Fruit fly (Drosophila melanogaster): ENCODE data around the gene Atg4b.

Atg4b gene

dm6 chr3R:15309924-15310323, 46.8 kb downstream of the Atg4b start, which contains the start of gene Tm2 (continued):
- TF ChIP-seq psq (GFP tag; optimal IDR thresholded peaks at IDR 0.05), result no peak
- TF ChIP-seq D19A (tag; optimal IDR thresholded peaks at IDR 0.05), result no peak
- 0 out of 3 replicates have a peak, but pooled peaks have one; percentile 27 for TF ChIP-seq z (GFP tag; IDR thresholded peaks at IDR 0.05)
- TF ChIP-seq GATAe (GFP tag; conservative IDR thresholded peaks at IDR 0.05), result no peak
- TF ChIP-seq odd (GFP tag; optimal IDR thresholded peaks at IDR 0.05), result no peak

- TF ChIP-seq TFAM (GFP tag; optimal IDR thresholded peaks at IDR 0.05), result no peak
- TF ChIP-seq CG8765 (GFP tag; IDR thresholded peaks at IDR 0.05), result no peak
- TF ChIP-seq wek (GFP tag; optimal IDR thresholded peaks at IDR 0.05), result no peak
- peak; percentile 16 for TF ChIP-seq Hr39 (optimal IDR thresholded peaks at IDR 0.05)
- TF ChIP-seq bbx (GFP tag; IDR thresholded peaks at IDR 0.05; ENCODE audit: partially characterized antibody), result 0 out of 2 replicates have a peak, but pooled peaks have one; percentile 6
- no peak for TF ChIP-seq HHEX (GFP tag; optimal IDR thresholded peaks at IDR 0.05)
- TF ChIP-seq Myb (GFP tag; optimal IDR thresholded peaks at IDR 0.05), result no peak
- 0 out of 2 replicates have a peak, but pooled peaks have one; percentile 12 for TF ChIP-seq vvl (GFP tag; IDR thresholded peaks at IDR 0.05)
- TF ChIP-seq CG16813 (GFP tag; IDR thresholded peaks at IDR 0.05; ENCODE audit: partially characterized antibody), result 0 out of 3 replicates have a peak, but pooled peaks have one; percentile 24
- TF ChIP-seq CG17328 (GFP tag; IDR thresholded peaks at IDR 0.05), result peak; percentile 37; the same call in 1 of the 2 replicates
- TF ChIP-seq dysf (GFP tag; IDR thresholded peaks at IDR 0.05), result 0 out of 3 replicates have a peak, but pooled peaks have one; percentile 9
- TF ChIP-seq sens (GFP tag), result peak; percentile 22
- 0 out of 3 replicates have a peak, but pooled peaks have one; percentile 6 for TF ChIP-seq Dbx (GFP tag; IDR thresholded peaks at IDR 0.05)
- TF ChIP-seq CG11560 (tag; IDR thresholded peaks at IDR 0.05), result 0 out of 3 replicates have a peak, but pooled peaks have one; percentile 35
- TF ChIP-seq CG10543 (GFP tag; optimal IDR thresholded peaks at IDR 0.05), result peak; percentile 6
- TF ChIP-seq ftz-f1 (GFP tag; optimal IDR thresholded peaks at IDR 0.05), result peak; percentile 56
- peak; percentile 23; the same call in 1 of the 2 replicates for TF ChIP-seq CG42726 (GFP tag; IDR thresholded peaks at IDR 0.05; ENCODE audit: partially characterized antibody)
- TF ChIP-seq CG4360 (GFP tag; IDR thresholded peaks at IDR 0.05), result no peak
Observed at dm6 chr3R:15305246-15305645, 51.5 kb downstream of the Atg4b start.
